Fruit fly (Drosophila melanogaster) whole organism, embryonic: ENCODE measurements around the gene MTPAP.

ENCODE experiments used
- CG10543 ChIP-seq: fragments of 200-800 bp; sonication (Bioruptor generic); optimal IDR thresholded peaks from 3 replicates; lab custom pipeline; 2017; ENCODE audit warnings: missing biosample characterization, mild to moderate bottlenecking, missing genetic modification characterization, moderate library complexity
- CG11695 ChIP-seq: fragments of 200-800 bp; sonication (Bioruptor generic); IDR thresholded peaks from 3 replicates; pipeline ENCODE4 v1.3.6; 2022; ENCODE audit warnings: missing biosample characterization, missing genetic modification characterization
- CG12659 ChIP-seq: fragments of 200-800 bp; sonication (Bioruptor generic); optimal IDR thresholded peaks from 3 replicates; lab custom pipeline; 2017; ENCODE audit warnings: mild to moderate bottlenecking, missing biosample characterization, missing genetic modification reagents, missing genetic modification characterization
- CG12769 ChIP-seq: fragments of 200-800 bp; sonication (Bioruptor generic); optimal IDR thresholded peaks from 2 replicates; lab custom pipeline; 2019; ENCODE audit warnings: missing biosample characterization, mild to moderate bottlenecking, missing genetic modification characterization, moderate library complexity
- CG15514 ChIP-seq: fragments of 200-800 bp; sonication (Bioruptor generic); optimal IDR thresholded peaks from 3 replicates; lab custom pipeline; 2017; ENCODE audit warnings: missing biosample characterization, missing genetic modification characterization, mild to moderate bottlenecking, moderate library complexity, missing genetic modification reagents
- CG1602 ChIP-seq: fragments of 200-800 bp; sonication (Bioruptor generic); optimal IDR thresholded peaks from 3 replicates; lab custom pipeline; 2016; ENCODE audit warnings: missing biosample characterization, missing genetic modification characterization
- CG2678 ChIP-seq: fragments of 200-800 bp; sonication (Bioruptor generic); optimal IDR thresholded peaks from 3 replicates; lab custom pipeline; 2019; ENCODE audit warnings: missing biosample characterization, mild to moderate bottlenecking, missing genetic modification characterization, moderate library complexity
- CG5180 ChIP-seq: fragments of 200-800 bp; sonication (Bioruptor generic); optimal IDR thresholded peaks from 3 replicates; lab custom pipeline; 2017; ENCODE audit warnings: missing biosample characterization, missing genetic modification characterization, mild to moderate bottlenecking, moderate library complexity, missing genetic modification reagents
- CG6689 ChIP-seq: fragments of 200-800 bp; sonication (Bioruptor generic); IDR thresholded peaks from 2 replicates; pipeline ENCODE4 v1.3.6; 2022; ENCODE audit warnings: missing biosample characterization, missing genetic modification characterization
- CG6765 ChIP-seq: fragments of 200-800 bp; sonication (Bioruptor generic); optimal IDR thresholded peaks from 3 replicates; lab custom pipeline; 2017; ENCODE audit warnings: missing biosample characterization, mild to moderate bottlenecking, missing genetic modification characterization
- CG6813 ChIP-seq: fragments of 200-800 bp; sonication (Bioruptor generic); optimal IDR thresholded peaks from 2 replicates; lab custom pipeline; 2017; ENCODE audit warnings: missing biosample characterization, missing genetic modification characterization, mild to moderate bottlenecking, moderate library complexity, missing genetic modification reagents
- Dad ChIP-seq: fragments of 200-800 bp; sonication (Bioruptor generic); optimal IDR thresholded peaks from 3 replicates; lab custom pipeline; 2016; ENCODE audit warnings: missing biosample characterization, missing genetic modification characterization
- Deaf1 ChIP-seq: fragments of 200-800 bp; optimal IDR thresholded peaks from 3 replicates; lab custom pipeline; 2019; ENCODE audit warnings: missing biosample characterization, mild to moderate bottlenecking, missing genetic modification characterization, moderate library complexity
- Fer1 ChIP-seq: fragments of 200-800 bp; sonication (Bioruptor generic); optimal IDR thresholded peaks from 2 replicates; lab custom pipeline; 2017; ENCODE audit warnings: missing biosample characterization, mild to moderate bottlenecking, missing genetic modification characterization
- HLH3B ChIP-seq: fragments of 200-800 bp; sonication (Bioruptor generic); IDR thresholded peaks from 2 replicates; pipeline ENCODE4 v1.3.6; 2022; ENCODE audit warnings: missing biosample characterization, missing genetic modification characterization
- Hey ChIP-seq: fragments of 200-800 bp; sonication (Bioruptor generic); optimal IDR thresholded peaks from 3 replicates; lab custom pipeline; 2018; ENCODE audit warnings: missing biosample characterization, mild to moderate bottlenecking, missing genetic modification characterization
- Med ChIP-seq: fragments of 200-800 bp; sonication (Bioruptor generic); peaks from one replicate; lab custom pipeline; 2016; ENCODE audit warnings: missing biosample characterization, missing genetic modification characterization, mild to moderate bottlenecking, inconsistent platforms, moderate library complexity
- NfI ChIP-seq: fragments of 200-800 bp; sonication (Bioruptor generic); optimal IDR thresholded peaks from 3 replicates; lab custom pipeline; 2018; ENCODE audit warnings: missing biosample characterization, mild to moderate bottlenecking, missing genetic modification characterization, moderate library complexity
- PHDP ChIP-seq: fragments of 200-800 bp; sonication (Bioruptor generic); optimal IDR thresholded peaks from 3 replicates; lab custom pipeline; 2018; ENCODE audit warnings: missing biosample characterization, mild to moderate bottlenecking, missing genetic modification characterization, moderate library complexity
- Pdp1 ChIP-seq, 2 experiments: fragments of 200-800 bp; sonication (Bioruptor generic); optimal IDR thresholded peaks; 3 replicates each; lab custom pipeline; 2016; ENCODE audit warnings: missing biosample characterization in 2 of 2, missing genetic modification characterization in 2 of 2, mild to moderate bottlenecking in 1 of 2, moderate library complexity in 1 of 2
- Sox102F ChIP-seq: fragments of 200-800 bp; sonication (Bioruptor generic); optimal IDR thresholded peaks from 2 replicates; lab custom pipeline; 2018; ENCODE audit warnings: missing biosample characterization, mild to moderate bottlenecking, missing genetic modification characterization, moderate library complexity
- Xrp1 ChIP-seq: fragments of 200-800 bp; sonication (Bioruptor generic); IDR thresholded peaks from 2 replicates; pipeline ENCODE4 v1.3.6; 2022; ENCODE audit warnings: missing biosample characterization, missing genetic modification characterization
- abd-A ChIP-seq: fragments of 200-800 bp; sonication (Bioruptor generic); optimal IDR thresholded peaks from 3 replicates; lab custom pipeline; 2019; ENCODE audit warnings: missing biosample characterization, mild to moderate bottlenecking, missing genetic modification characterization, moderate library complexity
- bsh ChIP-seq, 2 experiments: fragments of 200-800 bp; sonication (Bioruptor generic); optimal IDR thresholded peaks; 2 replicates each; lab custom pipeline; 2017 to 2018; ENCODE audit warnings: mild to moderate bottlenecking in 2 of 2, missing biosample characterization in 2 of 2, missing genetic modification characterization in 2 of 2, moderate library complexity in 1 of 2
- cg ChIP-seq: fragments of 200-800 bp; sonication (Bioruptor generic); optimal IDR thresholded peaks from 3 replicates; lab custom pipeline; 2019; ENCODE audit warnings: missing biosample characterization, mild to moderate bottlenecking, missing genetic modification characterization, moderate library complexity
- chif ChIP-seq, 2 experiments: fragments of 200-800 bp; sonication (Bioruptor generic); optimal IDR thresholded peaks; 3 replicates each; lab custom pipeline; 2016; ENCODE audit warnings: missing biosample characterization in 2 of 2, missing genetic modification characterization in 2 of 2
- chn ChIP-seq: fragments of 200-800 bp; sonication (Bioruptor generic); optimal IDR thresholded peaks from 2 replicates; lab custom pipeline; 2016; ENCODE audit warnings: missing biosample characterization, missing genetic modification characterization
- crol ChIP-seq: fragments of 200-800 bp; sonication (Bioruptor generic); IDR thresholded peaks from 2 replicates; pipeline ENCODE4 v1.3.6; 2022; ENCODE audit warnings: missing biosample characterization, missing genetic modification characterization
- crp ChIP-seq, 2 experiments: fragments of 200-800 bp; sonication (Bioruptor generic); optimal IDR thresholded peaks; 2 replicates in 1 of 2; 3 replicates in 1 of 2; lab custom pipeline; 2017; ENCODE audit warnings: missing biosample characterization in 2 of 2, missing genetic modification characterization in 2 of 2, mild to moderate bottlenecking in 1 of 2, moderate library complexity in 1 of 2
- cwo ChIP-seq: fragments of 200-800 bp; sonication (Bioruptor generic); optimal IDR thresholded peaks from 3 replicates; lab custom pipeline; 2017; ENCODE audit warnings: missing biosample characterization, missing genetic modification characterization, mild to moderate bottlenecking, moderate library complexity, missing genetic modification reagents
- ewg ChIP-seq: fragments of 200-800 bp; sonication (Bioruptor generic); optimal IDR thresholded peaks from 3 replicates; lab custom pipeline; 2017; ENCODE audit warnings: mild to moderate bottlenecking, missing biosample characterization, missing genetic modification reagents, missing genetic modification characterization
- grn ChIP-seq: fragments of 200-800 bp; sonication (Bioruptor generic); optimal IDR thresholded peaks from 3 replicates; lab custom pipeline; 2017; ENCODE audit warnings: missing biosample characterization, missing genetic modification characterization
- kay ChIP-seq: fragments of 200-800 bp; sonication (Bioruptor generic); optimal IDR thresholded peaks from 2 replicates; lab custom pipeline; 2016; ENCODE audit warnings: missing biosample characterization, missing genetic modification characterization
- nau ChIP-seq: fragments of 200-800 bp; sonication (Bioruptor generic); optimal IDR thresholded peaks from 3 replicates; lab custom pipeline; 2017; ENCODE audit warnings: missing biosample characterization, mild to moderate bottlenecking, missing genetic modification characterization, missing genetic modification reagents
- nerfin-1 ChIP-seq: fragments of 200-800 bp; sonication (Bioruptor generic); optimal IDR thresholded peaks from 3 replicates; lab custom pipeline; 2019; ENCODE audit warnings: missing biosample characterization, mild to moderate bottlenecking, missing genetic modification characterization, moderate library complexity
- onecut ChIP-seq: fragments of 200-800 bp; sonication (Bioruptor generic); IDR thresholded peaks from 2 replicates; pipeline ENCODE4 v1.3.6; 2022; ENCODE audit warnings: missing biosample characterization, missing genetic modification characterization
- pros ChIP-seq: fragments of 200-800 bp; sonication (Bioruptor generic); optimal IDR thresholded peaks from 3 replicates; lab custom pipeline; 2019; ENCODE audit warnings: missing biosample characterization, mild to moderate bottlenecking, missing genetic modification characterization, moderate library complexity
- ranshi ChIP-seq: fragments of 200-800 bp; sonication (Bioruptor generic); IDR thresholded peaks from 2 replicates; pipeline ENCODE4 v1.3.6; 2022; ENCODE audit warnings: missing biosample characterization, missing genetic modification characterization
- sens ChIP-seq: fragments of 200-800 bp; sonication (Bioruptor generic); peaks from one replicate; lab custom pipeline; 2016; ENCODE audit warnings: missing biosample characterization, missing genetic modification characterization
- sna ChIP-seq: fragments of 200-800 bp; sonication (Bioruptor generic); IDR thresholded peaks from 2 replicates; pipeline ENCODE4 v1.3.6; 2022; ENCODE audit warnings: missing biosample characterization, missing genetic modification characterization; ENCODE audit not compliant: partially characterized antibody
- stc ChIP-seq: fragments of 200-800 bp; sonication (Bioruptor generic); IDR thresholded peaks from 2 replicates; pipeline ENCODE4 v1.3.6; 2022; ENCODE audit warnings: missing biosample characterization, missing genetic modification characterization
- stwl ChIP-seq: fragments of 200-800 bp; sonication (Bioruptor generic); optimal IDR thresholded peaks from 3 replicates; lab custom pipeline; 2018; ENCODE audit warnings: missing biosample characterization, mild to moderate bottlenecking, missing genetic modification characterization, moderate library complexity
- twi ChIP-seq: fragments of 200-800 bp; optimal IDR thresholded peaks from 2 replicates; lab custom pipeline; 2019; ENCODE audit warnings: missing biosample characterization, mild to moderate bottlenecking, missing genetic modification characterization, moderate library complexity

Gene MTPAP

DNA sequence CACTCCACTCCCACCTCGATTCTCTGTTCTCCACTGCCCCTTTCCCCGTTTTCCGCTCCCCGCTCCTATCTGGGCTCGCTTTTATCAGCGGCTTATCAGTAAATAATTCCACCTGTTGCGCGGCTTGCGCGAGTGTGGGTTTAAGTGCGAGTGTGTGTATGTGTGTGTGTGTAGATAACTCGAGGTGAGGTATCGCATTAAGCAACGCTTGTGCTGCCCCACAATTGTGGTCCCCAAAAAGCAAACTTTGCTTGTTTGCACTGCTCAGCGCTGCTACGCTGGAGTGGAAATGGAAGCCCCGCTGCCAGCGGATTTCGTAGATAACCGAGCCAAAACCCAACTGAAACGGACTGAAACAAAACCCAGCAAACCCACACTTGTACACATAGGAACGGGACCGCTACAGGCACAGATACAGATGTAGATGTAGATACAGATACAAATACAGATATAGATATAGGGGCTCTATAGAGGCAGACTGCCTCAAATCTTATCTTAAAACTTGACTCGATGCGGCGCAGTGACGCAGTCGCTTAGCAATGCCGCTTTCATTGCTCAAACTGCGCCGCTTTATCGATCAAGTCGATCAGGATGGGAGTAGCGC, 38.1 kb upstream of the MTPAP start (continued):
- TF ChIP-seq CG12659 (GFP tag; lab: Kevin White, UChicago): peak; percentile 10
- no peak for TF ChIP-seq CG6765
- TF ChIP-seq crol (GFP tag; lab: Robert Waterston, UW): peak; percentile 85
- TF ChIP-seq sens (GFP tag; lab: Kevin White, UChicago): peak; percentile 81
- TF ChIP-seq CG2678 (tag; lab: Kevin White, UChicago): peak; percentile 35
- peak; percentile 72 for TF ChIP-seq CG10543
- TF ChIP-seq CG6813 (GFP tag; lab: Kevin White, UChicago): peak; percentile 7
- no peak for TF ChIP-seq CG1602
- 0 out of 2 replicates have a peak, but pooled peaks have one; percentile 19 for TF ChIP-seq stc (GFP tag; lab: Robert Waterston, UW)
- TF ChIP-seq grn (GFP tag; lab: Kevin White, UChicago): peak; percentile 91
- TF ChIP-seq twi (tag; lab: Kevin White, UChicago): peak; percentile 50
- peak; percentile 11 for TF ChIP-seq CG5180 (GFP tag; lab: Kevin White, UChicago)
- TF ChIP-seq ranshi (GFP tag; lab: Robert Waterston, UW): no peak
- 0 out of 2 replicates have a peak, but pooled peaks have one; percentile 22 for TF ChIP-seq Xrp1 (GFP tag; lab: Robert Waterston, UW)
- peak; percentile 7; the same call in 1 of the 2 replicates for TF ChIP-seq HLH3B (GFP tag; lab: Robert Waterston, UW)
- TF ChIP-seq Dad: no peak
- TF ChIP-seq Fer1: peak; percentile 45
- TF ChIP-seq bsh (GFP tag; optimal IDR thresholded peaks at IDR 0.05; lab: Kevin White, UChicago): peak in 1 of 2 experiments; percentile 2
- TF ChIP-seq chif (GFP tag; optimal IDR thresholded peaks at IDR 0.05; lab: Kevin White, UChicago): no peak
- TF ChIP-seq NfI (GFP tag; lab: Kevin White, UChicago): peak; percentile 5

DNA sequence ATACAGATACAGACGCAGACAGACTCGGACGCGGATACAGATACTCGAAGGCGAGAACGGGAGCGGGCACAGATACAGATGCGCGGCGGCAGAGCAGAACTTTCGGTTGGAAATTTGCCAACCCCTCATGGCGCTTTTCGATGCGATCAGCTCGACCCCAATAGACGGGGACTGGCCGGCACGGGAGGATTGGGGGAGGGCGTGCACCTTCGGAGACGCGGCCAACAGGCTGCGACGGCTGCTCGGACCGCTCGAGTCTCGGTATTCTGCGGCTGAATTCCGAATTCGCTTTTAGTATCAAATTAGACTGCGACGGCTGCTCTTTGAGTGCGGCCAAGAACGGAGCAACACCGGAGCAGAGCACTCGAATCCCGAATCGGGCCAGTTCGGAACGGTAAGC, 35.1 kb upstream of the MTPAP start:
- TF ChIP-seq Deaf1 (tag; lab: Kevin White, UChicago): peak; percentile 61
- no peak for TF ChIP-seq Pdp1 (GFP tag; optimal IDR thresholded peaks at IDR 0.05; lab: Kevin White, UChicago)
- no peak for TF ChIP-seq kay (GFP tag; lab: Kevin White, UChicago)
- no peak for TF ChIP-seq nau
- TF ChIP-seq Med (GFP tag; lab: Kevin White, UChicago): peak; percentile 21
- no peak for TF ChIP-seq CG6689 (GFP tag; lab: Robert Waterston, UW)
- TF ChIP-seq CG12769: peak; percentile 82
- peak; percentile 19 for TF ChIP-seq sens (GFP tag; lab: Kevin White, UChicago)

DNA sequence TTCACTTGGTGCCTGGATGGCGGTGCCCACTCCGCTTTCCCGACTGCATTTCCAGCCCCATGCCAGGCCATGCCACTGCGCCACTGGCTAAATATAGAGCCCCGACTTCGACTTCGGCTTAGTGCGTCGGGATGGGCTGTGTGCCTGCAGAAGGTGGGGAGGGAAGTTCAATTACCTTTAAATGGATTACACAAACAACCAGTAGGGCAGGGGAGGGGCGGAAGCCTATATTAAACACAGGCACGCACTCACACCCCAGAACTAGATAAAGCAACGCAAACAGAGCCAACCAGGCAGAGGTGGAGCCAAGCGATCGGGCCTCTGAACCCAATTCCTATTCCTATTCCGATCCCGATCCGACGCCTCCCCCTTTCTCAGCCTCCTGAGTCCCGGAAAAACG, 33.3 kb upstream of the MTPAP start:
- peak; percentile 40 for TF ChIP-seq Med (GFP tag; lab: Kevin White, UChicago)
- no peak for TF ChIP-seq stwl (tag; lab: Kevin White, UChicago)
- TF ChIP-seq crol (GFP tag; lab: Robert Waterston, UW): peak; percentile 63
- TF ChIP-seq, all 482 proteins: peak for 2

DNA sequence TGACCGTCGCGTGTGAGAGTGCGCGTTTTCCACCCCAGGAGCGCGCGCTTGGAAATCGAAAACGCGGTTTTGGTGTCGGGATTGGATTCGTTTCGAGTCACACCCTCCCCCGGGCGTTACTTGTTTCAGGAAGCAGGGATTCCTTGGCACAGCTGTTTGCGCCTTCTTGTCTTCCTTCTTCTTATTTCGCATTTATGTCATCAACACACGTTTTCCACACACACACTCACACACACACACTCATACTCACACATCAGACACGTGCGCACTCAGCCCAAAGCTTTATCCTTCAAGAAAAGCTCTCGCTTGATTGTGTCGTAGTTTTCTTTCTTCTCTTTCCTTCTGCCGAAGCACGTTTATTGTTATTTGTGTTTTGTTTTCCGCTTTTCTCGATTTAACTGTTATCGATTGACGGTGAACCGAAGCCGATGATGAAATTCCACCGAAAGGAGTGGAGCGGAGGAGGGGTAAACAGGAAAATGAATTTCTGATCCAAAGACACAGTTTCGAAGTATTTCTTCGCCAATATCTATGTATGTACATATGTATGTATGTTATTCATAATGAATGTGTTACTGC, 32.3 kb upstream of the MTPAP start:
- TF ChIP-seq ranshi (GFP tag; lab: Robert Waterston, UW) (no peak), sna (GFP tag; lab: Robert Waterston, UW) (no peak), chn (no peak), abd-A (peak; percentile 66), Sox102F (GFP tag; lab: Kevin White, UChicago) (no peak), onecut (GFP tag; lab: Robert Waterston, UW) (peak; percentile 64; the same call in 1 of the 2 replicates), ewg (GFP tag; lab: Kevin White, UChicago) (peak; percentile 30), cg (GFP tag; lab: Kevin White, UChicago) (peak; percentile 59), crp (GFP tag; optimal IDR thresholded peaks at IDR 0.05; lab: Kevin White, UChicago) (peak in 1 of 2 experiments; percentile 10), Deaf1 (tag; lab: Kevin White, UChicago) (peak; percentile 52), Hey (tag; lab: Kevin White, UChicago) (peak; percentile 27), CG11695 (GFP tag; lab: Robert Waterston, UW) (no peak), PHDP (tag; lab: Kevin White, UChicago) (no peak), nerfin-1 (tag; lab: Kevin White, UChicago) (peak; percentile 56), cwo (GFP tag; lab: Kevin White, UChicago) (peak; percentile 53), CG15514 (GFP tag; lab: Kevin White, UChicago) (peak; percentile 6), pros (GFP tag; lab: Kevin White, UChicago) (peak; percentile 87)
